Worm (Caenorhabditis elegans): ENCODE results near the gene clc-22.

The clc-22 gene

DNA sequence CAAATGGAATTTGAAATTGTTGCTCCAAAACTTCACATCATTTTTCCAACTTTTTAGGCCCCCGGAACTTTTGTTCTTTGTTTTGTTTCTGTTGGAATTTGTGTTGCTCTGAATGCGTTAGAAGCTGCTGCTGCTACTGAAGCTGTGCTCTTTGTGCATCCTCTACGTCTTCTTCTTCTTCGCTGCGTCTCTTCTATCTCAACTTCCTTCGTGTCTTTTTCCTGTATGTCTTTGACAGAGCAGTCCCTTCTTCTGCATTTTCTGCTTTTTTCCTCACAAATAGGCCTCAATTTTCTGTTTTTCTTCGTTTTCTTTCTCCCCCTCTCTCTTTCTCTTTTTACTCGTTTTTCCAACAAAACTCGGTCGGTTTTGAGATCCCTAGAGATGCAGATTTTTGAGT is 34.6 kb downstream of the clc-22 start:
- TF ChIP-seq F57C9.4 (tag; optimal IDR thresholded peaks at IDR 0.05) (no peak), hmg-1.2 (GFP tag; IDR thresholded peaks at IDR 0.05) (no peak), lin-35 (GFP tag; optimal IDR thresholded peaks at IDR 0.05) (no peak), sptf-2 (GFP tag; optimal IDR thresholded peaks at IDR 0.05) (no peak), hmg-20 (GFP tag; IDR thresholded peaks at IDR 0.05) (no peak), sdz-38 (tag; optimal IDR thresholded peaks at IDR 0.05) (no peak), lag-1 (GFP tag; IDR thresholded peaks at IDR 0.05) (no peak)

DNA sequence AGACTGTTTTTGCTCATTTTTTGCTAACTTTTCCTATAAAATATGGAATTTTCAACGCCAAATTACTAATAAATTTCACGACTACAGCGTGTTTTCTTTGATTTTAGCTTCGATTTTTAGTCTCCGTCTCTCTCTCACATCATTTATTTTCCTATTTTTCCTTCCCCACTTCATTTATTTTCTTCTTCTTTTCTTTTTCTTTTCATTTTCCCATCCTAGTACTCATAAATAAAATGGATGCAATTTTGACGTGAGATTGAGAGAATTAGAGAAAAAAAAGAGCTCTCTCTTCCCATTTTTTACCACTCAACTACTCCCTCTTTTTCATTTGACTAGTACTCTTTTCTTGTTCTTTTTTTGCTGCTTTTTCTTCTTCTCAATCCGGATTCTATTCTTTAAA is 35.6 kb downstream of the clc-22 start:
- TF ChIP-seq Y56A3A.18 (GFP tag; IDR thresholded peaks at IDR 0.05) (no peak), madf-10 (tag; optimal IDR thresholded peaks at IDR 0.05) (no peak), tbp1 (GFP tag; optimal IDR thresholded peaks at IDR 0.05) (no peak), madf-8 (GFP tag; conservative IDR thresholded peaks at IDR 0.05) (no peak), ztf-22 (GFP tag; optimal IDR thresholded peaks at IDR 0.05) (no peak), attf-6 (GFP tag; IDR thresholded peaks at IDR 0.05) (no peak), ceh-27 (GFP tag; optimal IDR thresholded peaks at IDR 0.05) (peak; percentile 18), lin-35 (GFP tag; optimal IDR thresholded peaks at IDR 0.05) (peak in 1 of 3 experiments; percentile 7), ztf-6 (GFP tag; IDR thresholded peaks at IDR 0.05) (no peak), K11D2.4 (GFP tag; IDR thresholded peaks at IDR 0.05) (no peak), nfya-1 (tag; optimal IDR thresholded peaks at IDR 0.05; ENCODE audit: borderline replicate concordance, insufficient read depth) (no peak), nhr-80 (tag; optimal IDR thresholded peaks at IDR 0.05) (no peak)

DNA sequence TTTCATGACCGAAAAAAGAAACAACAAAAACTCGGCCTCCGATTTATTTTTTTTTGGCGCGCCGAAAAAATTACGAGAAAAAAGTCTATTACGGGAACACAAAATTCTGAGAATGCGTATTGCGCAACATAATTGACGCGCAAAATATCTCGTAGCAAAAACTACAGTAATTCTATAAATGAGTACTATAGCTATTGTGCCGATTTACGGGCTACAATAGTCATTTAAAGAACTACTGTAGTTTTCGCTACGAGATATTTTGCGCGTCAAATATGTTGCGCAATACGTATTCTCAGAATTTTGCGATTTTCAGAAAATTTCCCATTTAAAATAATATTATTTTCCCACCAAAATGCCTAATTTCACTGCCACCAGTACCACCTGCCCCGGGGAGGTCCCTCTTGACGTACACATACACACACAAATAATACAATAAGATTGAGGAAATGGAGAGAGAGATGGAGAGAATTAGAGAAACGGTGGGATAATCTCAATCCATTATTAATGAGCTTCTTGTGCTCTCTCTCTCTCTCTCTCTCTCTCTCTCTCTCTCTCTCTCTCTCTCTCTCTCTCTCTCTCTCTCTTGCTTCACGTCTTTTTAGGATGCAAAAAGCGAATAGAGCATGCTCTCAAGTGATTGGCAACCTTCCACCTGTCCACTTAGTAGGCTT is 36.3 kb downstream of the clc-22 start:
- TF ChIP-seq nhr-120 (GFP tag; IDR thresholded peaks at IDR 0.05) (no peak), B0019.2 (GFP tag; conservative IDR thresholded peaks at IDR 0.05) (no peak), nhr-80 (tag; optimal IDR thresholded peaks at IDR 0.05) (no peak), ceh-79 (tag; optimal IDR thresholded peaks at IDR 0.05) (no peak), ZK185.1 (tag; optimal IDR thresholded peaks at IDR 0.05; ENCODE audit: poor library complexity, severe bottlenecking) (no peak), F23B12.7 (tag; optimal IDR thresholded peaks at IDR 0.05; ENCODE audit: insufficient read depth) (no peak)

DNA sequence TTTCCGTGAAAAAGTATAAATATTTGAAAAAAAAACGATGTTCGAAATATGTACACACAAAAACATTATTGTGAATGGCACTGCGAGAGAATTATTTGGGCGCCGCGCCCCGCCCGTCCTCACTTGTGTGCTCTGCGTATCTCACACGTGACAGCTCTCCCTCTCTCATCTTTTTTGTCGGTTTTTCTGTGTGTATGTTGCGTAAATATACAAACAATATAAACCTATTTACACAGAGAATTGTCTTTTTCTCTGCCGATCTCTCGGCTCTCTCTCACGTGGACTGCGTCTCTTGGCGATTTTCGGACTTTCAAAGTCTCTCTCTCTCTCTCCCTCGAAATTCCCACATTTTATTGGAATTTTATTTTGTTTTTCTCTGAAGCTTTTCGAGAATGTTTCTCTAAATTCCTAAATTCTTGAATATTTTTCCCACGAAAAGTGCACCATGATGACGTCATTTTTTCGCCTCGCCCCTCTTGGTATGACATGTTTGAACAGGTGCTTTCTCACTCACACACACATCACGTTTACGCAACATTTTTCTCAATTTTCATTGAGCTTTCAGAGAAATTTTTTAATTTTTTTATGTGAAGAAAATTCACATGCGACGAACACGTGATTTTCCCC is 37.1 kb downstream of the clc-22 start:
- TF ChIP-seq repo-1 (tag; optimal IDR thresholded peaks at IDR 0.05) (no peak), dpl-1 (GFP tag; optimal IDR thresholded peaks at IDR 0.05) (no peak), F22D6.2 (tag; optimal IDR thresholded peaks at IDR 0.05) (no peak), C06A6.2 (GFP tag; conservative IDR thresholded peaks at IDR 0.05) (0 out of 2 replicates have a peak, but pooled peaks have one; percentile 17), lir-1 (GFP tag; conservative IDR thresholded peaks at IDR 0.05) (peak; percentile 31; the same call in 1 of the 2 replicates), mel-28 (tag; optimal IDR thresholded peaks at IDR 0.05; ENCODE audit: borderline replicate concordance) (no peak), ztf-26 (tag; optimal IDR thresholded peaks at IDR 0.05) (no peak), lin-40 (tag; optimal IDR thresholded peaks at IDR 0.05) (peak; percentile 56), snpc-1.1 (tag; optimal IDR thresholded peaks at IDR 0.05; ENCODE audit: insufficient read depth) (no peak), egl-18 (GFP tag; IDR thresholded peaks at IDR 0.05) (0 out of 2 replicates have a peak, but pooled peaks have one; percentile 39), B0336.3 (GFP tag; IDR thresholded peaks at IDR 0.05) (peak; percentile 62; the same call in 1 of the 2 replicates), nfyb-1 (GFP tag; IDR thresholded peaks at IDR 0.05) (peak; percentile 76; the same call in 1 of the 2 replicates), chd-7 (tag; optimal IDR thresholded peaks at IDR 0.05) (peak; percentile 18), nhr-90 (tag; optimal IDR thresholded peaks at IDR 0.05) (peak; percentile 43), ztf-18 (tag; optimal IDR thresholded peaks at IDR 0.05) (no peak), snpc-4 (GFP tag; optimal IDR thresholded peaks at IDR 0.05) (no peak), snpc-4 (tag; optimal IDR thresholded peaks at IDR 0.05) (peak in 3 of 4 experiments; percentile 24 to 48 (median 27)), egl-44 (GFP tag; IDR thresholded peaks at IDR 0.05) (peak; percentile 45; the same call in 1 of the 2 replicates), hrde-1 (tag; optimal IDR thresholded peaks at IDR 0.05; ENCODE audit: borderline replicate concordance) (no peak), aptf-2 (GFP tag; conservative IDR thresholded peaks at IDR 0.05) (no peak)

All from whole organism, young adult.